Worm (Caenorhabditis elegans) whole organism, L4 larva: Measurements from ENCODE around the gene K09H11.9.
A peak's percentile ranks its signal among the peaks of the same experiment; 100 is the strongest.

Experiments
- F10B5.3 ChIP-seq: sonication (generic microtip); optimal IDR thresholded peaks from 2 replicates; lab custom pipeline; 2016; ENCODE audit warnings: mild to moderate bottlenecking, missing genetic modification characterization, missing compliant biosample characterization
- F26F4.8 ChIP-seq: fragments of 200-800 bp; sonication (Bioruptor generic); conservative IDR thresholded peaks from 2 replicates; pipeline ENCODE4 v1.3.6; 2022; ENCODE audit warnings: missing genetic modification characterization, missing compliant biosample characterization
- Y48G9A.11 ChIP-seq: fragments of 200-800 bp; sonication (Bioruptor generic); IDR thresholded peaks from 2 replicates; pipeline ENCODE4 v1.3.6; 2022; ENCODE audit warnings: missing genetic modification reagents, missing genetic modification characterization, missing compliant biosample characterization
- Y5F2A.4 ChIP-seq: fragments of 200-800 bp; sonication (Bioruptor generic); optimal IDR thresholded peaks from 2 replicates; lab custom pipeline; 2018; ENCODE audit warnings: mild to moderate bottlenecking, missing genetic modification characterization, missing compliant biosample characterization
- aly-2 ChIP-seq: sonication (generic microtip); optimal IDR thresholded peaks from 2 replicates; lab custom pipeline; 2018; ENCODE audit warnings: missing biosample characterization, missing genetic modification characterization
- ceh-28 ChIP-seq: fragments of 150-350 bp; optimal IDR thresholded peaks from 2 replicates; lab custom pipeline; 2014; ENCODE audit warnings: missing biosample characterization, missing genetic modification reagents, missing genetic modification characterization
- ceh-82 ChIP-seq: sonication (generic microtip); optimal IDR thresholded peaks from 2 replicates; lab custom pipeline; 2017; ENCODE audit warnings: missing biosample characterization, missing genetic modification characterization
- cey-2 ChIP-seq: sonication (generic microtip); optimal IDR thresholded peaks from 3 replicates; lab custom pipeline; 2017; ENCODE audit warnings: missing genetic modification characterization, mild to moderate bottlenecking, missing compliant biosample characterization, antibody characterized with exemption, borderline replicate concordance; ENCODE audit not compliant: insufficient read depth
- daf-19 ChIP-seq: fragments of 200-800 bp; sonication (Bioruptor generic); conservative IDR thresholded peaks from 2 replicates; pipeline ENCODE4 v1.3.6; 2022; ENCODE audit warnings: missing genetic modification characterization, missing compliant biosample characterization
- dmd-9 ChIP-seq: fragments of 200-800 bp; sonication (Bioruptor generic); IDR thresholded peaks from 2 replicates; pipeline ENCODE4 v1.3.6; 2022; ENCODE audit warnings: missing genetic modification reagents, missing genetic modification characterization, missing compliant biosample characterization
- gei-8 ChIP-seq: fragments of 200-800 bp; sonication (Bioruptor generic); optimal IDR thresholded peaks from 2 replicates; lab custom pipeline; 2018; ENCODE audit warnings: mild to moderate bottlenecking, missing genetic modification characterization, missing compliant biosample characterization
- lim-7 ChIP-seq: fragments of 200-800 bp; sonication (Bioruptor generic); IDR thresholded peaks from 2 replicates; pipeline ENCODE4 v1.3.6; 2022; ENCODE audit warnings: missing genetic modification characterization, missing compliant biosample characterization
- lin-13 ChIP-seq: fragments of 150-350 bp; optimal IDR thresholded peaks from 2 replicates; lab custom pipeline; 2014; ENCODE audit warnings: missing biosample characterization, missing genetic modification reagents, missing genetic modification characterization
- lin-15B ChIP-seq: fragments of 150-350 bp; sonication (generic microtip); optimal IDR thresholded peaks from 3 replicates; lab custom pipeline; 2014; ENCODE audit warnings: missing biosample characterization, missing genetic modification characterization
- lin-29 ChIP-seq: fragments of 200-800 bp; sonication (Bioruptor generic); IDR thresholded peaks from 2 replicates; pipeline ENCODE4 v1.3.6; 2022; ENCODE audit warnings: missing genetic modification reagents, missing genetic modification characterization, missing compliant biosample characterization
- lin-38 ChIP-seq: fragments of 200-800 bp; sonication (Bioruptor generic); IDR thresholded peaks from 2 replicates; pipeline ENCODE4 v1.3.6; 2022; ENCODE audit warnings: missing genetic modification reagents, missing genetic modification characterization, missing compliant biosample characterization
- lir-3 ChIP-seq: sonication (generic microtip); optimal IDR thresholded peaks from 2 replicates; lab custom pipeline; 2016; ENCODE audit warnings: mild to moderate bottlenecking, missing genetic modification characterization, missing compliant biosample characterization
- mep-1 ChIP-seq: fragments of 150-350 bp; sonication (generic microtip); optimal IDR thresholded peaks from 3 replicates; lab custom pipeline; 2014; ENCODE audit warnings: missing biosample characterization, missing genetic modification characterization
- mes-2 ChIP-seq: sonication (generic microtip); optimal IDR thresholded peaks from 2 replicates; lab custom pipeline; 2016; ENCODE audit warnings: missing genotype, mild to moderate bottlenecking, missing genetic modification characterization, missing compliant biosample characterization; ENCODE audit not compliant: poor library complexity, severe bottlenecking
- mxl-2 ChIP-seq: fragments of 200-800 bp; sonication (Bioruptor generic); conservative IDR thresholded peaks from 2 replicates; pipeline ENCODE4 v1.3.6; 2022; ENCODE audit warnings: missing genetic modification reagents, missing genetic modification characterization, missing compliant biosample characterization
- nhr-111 ChIP-seq: fragments of 200-800 bp; sonication (Bioruptor generic); optimal IDR thresholded peaks from 2 replicates; lab custom pipeline; 2018; ENCODE audit warnings: mild to moderate bottlenecking, missing genetic modification characterization, missing compliant biosample characterization
- nhr-28 ChIP-seq: fragments of 150-350 bp; optimal IDR thresholded peaks from 2 replicates; lab custom pipeline; 2014; ENCODE audit warnings: missing biosample characterization, missing genetic modification characterization
- nhr-42 ChIP-seq: fragments of 200-800 bp; sonication (Bioruptor generic); IDR thresholded peaks from 2 replicates; pipeline ENCODE4 v1.3.6; 2022; ENCODE audit warnings: missing genetic modification characterization, missing compliant biosample characterization
- nhr-48 ChIP-seq: sonication (generic microtip); optimal IDR thresholded peaks from 2 replicates; lab custom pipeline; 2016; ENCODE audit warnings: mild to moderate bottlenecking, missing genetic modification characterization, missing compliant biosample characterization
- nhr-6 ChIP-seq: fragments of 150-350 bp; optimal IDR thresholded peaks from 2 replicates; lab custom pipeline; 2014; ENCODE audit warnings: missing biosample characterization, missing genetic modification characterization
- nhr-76 ChIP-seq: fragments of 150-350 bp; optimal IDR thresholded peaks from 2 replicates; lab custom pipeline; 2014; ENCODE audit warnings: missing biosample characterization, missing genetic modification characterization
- nhr-77 ChIP-seq: fragments of 150-350 bp; optimal IDR thresholded peaks from 2 replicates; lab custom pipeline; 2014; ENCODE audit warnings: missing biosample characterization, missing genetic modification characterization
- pqm-1 ChIP-seq: sonication (generic microtip); optimal IDR thresholded peaks from 2 replicates; lab custom pipeline; 2017; ENCODE audit warnings: missing biosample characterization, missing genetic modification characterization
- saeg-2 ChIP-seq: fragments of 200-800 bp; sonication (Bioruptor generic); IDR thresholded peaks from 2 replicates; pipeline ENCODE4 v1.3.6; 2022; ENCODE audit warnings: missing genetic modification reagents, missing genetic modification characterization, missing compliant biosample characterization
- sdz-12 ChIP-seq: fragments of 200-800 bp; sonication (Bioruptor generic); optimal IDR thresholded peaks from 2 replicates; lab custom pipeline; 2018; ENCODE audit warnings: mild to moderate bottlenecking, missing genetic modification characterization, missing compliant biosample characterization
- skn-1 ChIP-seq: fragments of 150-350 bp; optimal IDR thresholded peaks from 2 replicates; lab custom pipeline; 2014; ENCODE audit warnings: missing biosample characterization, missing genetic modification characterization
- spr-1 ChIP-seq: sonication (generic microtip); optimal IDR thresholded peaks from 2 replicates; lab custom pipeline; 2016; ENCODE audit warnings: mild to moderate bottlenecking, missing genetic modification characterization, missing compliant biosample characterization
- unc-39 ChIP-seq: sonication (generic microtip); optimal IDR thresholded peaks from 2 replicates; lab custom pipeline; 2017; ENCODE audit warnings: missing biosample characterization, missing genetic modification characterization
- zag-1 ChIP-seq: fragments of 150-350 bp; optimal IDR thresholded peaks from 2 replicates; lab custom pipeline; 2014; ENCODE audit warnings: missing biosample characterization, missing genetic modification characterization
- zfp-2 ChIP-seq: sonication (generic microtip); optimal IDR thresholded peaks from 2 replicates; lab custom pipeline; 2016; ENCODE audit warnings: mild to moderate bottlenecking, missing genetic modification characterization, missing compliant biosample characterization
- zfp-3 ChIP-seq: fragments of 200-800 bp; sonication (Bioruptor generic); conservative IDR thresholded peaks from 2 replicates; pipeline ENCODE4 v1.3.6; 2022; ENCODE audit warnings: missing genetic modification reagents, missing genetic modification characterization, missing compliant biosample characterization
- zip-11 ChIP-seq: fragments of 200-800 bp; sonication (Bioruptor generic); IDR thresholded peaks from 2 replicates; pipeline ENCODE4 v1.3.6; 2022; ENCODE audit warnings: missing genetic modification characterization, missing compliant biosample characterization

K09H11.9 gene

DNA sequence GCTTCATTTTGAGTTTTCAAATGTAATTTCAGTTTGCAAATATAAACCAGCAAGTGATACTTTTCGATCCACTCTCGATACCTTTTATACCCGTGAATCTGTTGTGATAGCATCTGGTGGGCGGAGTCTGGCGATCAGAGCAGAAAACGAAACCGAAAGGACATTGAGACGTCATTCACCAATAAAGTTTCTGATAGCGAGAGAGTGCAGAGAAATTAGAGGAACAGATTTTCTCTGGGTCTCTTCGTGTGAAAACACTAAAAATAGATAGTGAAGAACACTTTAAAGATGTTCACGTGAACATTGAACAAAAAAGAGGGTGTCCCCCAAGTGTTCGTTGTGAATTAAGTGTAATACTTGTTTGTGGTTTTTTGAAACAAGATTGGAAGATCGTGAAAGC is 47.4 kb upstream of the K09H11.9 start, which contains the start of gene pgph-3 (continued):
- TF ChIP-seq nhr-48 = peak; percentile 93
- TF ChIP-seq zfp-2 = no peak
- TF ChIP-seq aly-2 (tag; lab: Kevin White, UChicago) = no peak
- TF ChIP-seq F10B5.3 (tag; lab: Kevin White, UChicago) = no peak
- TF ChIP-seq nhr-6 (tag; lab: Kevin White, UChicago) = peak; percentile 49
- no peak for TF ChIP-seq daf-19
- TF ChIP-seq saeg-2 (GFP tag; lab: Robert Waterston, UW) = peak; percentile 77; the same call in 1 of the 2 replicates
- TF ChIP-seq dmd-9 (GFP tag; lab: Robert Waterston, UW) = no peak
- peak; percentile 89 for TF ChIP-seq nhr-28 (tag; lab: Kevin White, UChicago)
- TF ChIP-seq spr-1 (tag; lab: Kevin White, UChicago) = peak; percentile 26
- no peak for TF ChIP-seq nhr-111
- no peak for TF ChIP-seq lim-7 (GFP tag; lab: Robert Waterston, UW)
- no peak for TF ChIP-seq ceh-28 (tag; lab: Kevin White, UChicago)
- no peak for TF ChIP-seq lin-15B
- TF ChIP-seq skn-1 = no peak
- no peak for TF ChIP-seq mes-2 (tag; lab: Kevin White, UChicago)
- TF ChIP-seq pqm-1 = peak; percentile 59
- TF ChIP-seq nhr-76 = peak; percentile 69
- peak; percentile 80 for TF ChIP-seq cey-2 (tag; lab: Kevin White, UChicago)
- no peak for TF ChIP-seq zag-1 (tag; lab: Kevin White, UChicago)
- peak; percentile 52 for TF ChIP-seq mep-1 (tag; lab: Kevin White, UChicago)
- no peak for TF ChIP-seq zip-11 (GFP tag; lab: Robert Waterston, UW)
- TF ChIP-seq lin-29 (GFP tag; lab: Robert Waterston, UW) = no peak
- TF ChIP-seq, all 104 proteins: peak for 36

DNA sequence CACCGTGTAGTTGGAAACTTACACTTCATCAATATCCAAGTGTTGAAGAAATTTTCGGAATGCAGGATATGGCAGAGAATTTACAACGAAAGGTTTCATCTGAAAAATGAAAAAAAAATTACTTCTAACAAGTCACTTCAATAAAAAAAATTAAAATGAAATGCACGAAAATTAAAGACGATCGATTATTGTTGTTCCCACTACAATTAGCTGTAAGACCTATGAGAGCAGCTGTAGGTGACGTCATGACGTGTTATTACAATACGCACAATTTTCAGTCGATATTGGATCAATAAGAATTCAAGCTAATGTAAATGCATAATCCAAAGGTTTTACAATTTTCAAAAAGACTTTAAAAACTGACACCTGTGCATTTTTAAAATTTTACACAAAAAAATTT is 43.7 kb upstream of the K09H11.9 start, which contains the start of gene C53A3.1:
Gene C53A3.1 (minus strand): TSS at position 101 of the 400 bp plus-strand sequence.
- TF ChIP-seq zfp-3 = no peak
- no peak for TF ChIP-seq ceh-82 (tag; lab: Kevin White, UChicago)
- TF ChIP-seq mxl-2 (GFP tag; lab: Robert Waterston, UW) = no peak
- TF ChIP-seq, all 104 proteins: peak for 0

DNA sequence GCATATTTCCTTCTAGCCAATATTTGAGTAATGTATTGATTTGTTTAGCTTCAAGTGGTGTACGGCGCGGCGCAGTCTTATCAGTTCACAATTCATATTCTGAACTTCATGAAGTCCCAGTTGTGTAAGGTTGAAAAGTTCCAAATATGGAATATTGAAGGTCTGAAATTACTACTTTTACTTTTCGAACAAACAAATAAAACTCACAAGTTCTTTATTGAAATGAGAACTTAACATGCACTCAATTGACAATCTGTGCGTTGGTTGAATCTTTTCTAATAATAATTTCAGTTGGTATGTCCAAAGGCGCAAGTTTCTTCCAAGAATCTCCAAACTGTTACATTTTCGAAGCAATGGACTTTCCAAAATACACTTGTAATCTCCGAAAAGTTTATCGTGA is 42.4 kb upstream of the K09H11.9 start, which contains the start of gene C53A3.4:
Gene C53A3.4 (minus strand): TSS at position 101 of the 400 bp plus-strand sequence.
- no peak for TF ChIP-seq unc-39 (tag; lab: Kevin White, UChicago)
- no peak for TF ChIP-seq Y48G9A.11 (GFP tag; lab: Robert Waterston, UW)
- no peak for TF ChIP-seq lin-38 (GFP tag; lab: Robert Waterston, UW)
- no peak for TF ChIP-seq nhr-42 (GFP tag; lab: Robert Waterston, UW)
- no peak for TF ChIP-seq nhr-77 (tag; lab: Kevin White, UChicago)
- TF ChIP-seq sdz-12 (GFP tag; lab: Kevin White, UChicago) = no peak
- TF ChIP-seq F26F4.8 (GFP tag; lab: Robert Waterston, UW) = no peak
- TF ChIP-seq gei-8 (GFP tag; lab: Kevin White, UChicago) = no peak
- TF ChIP-seq lin-15B = no peak
- no peak for TF ChIP-seq Y5F2A.4 (GFP tag; lab: Kevin White, UChicago)
- TF ChIP-seq lin-13 (GFP tag; lab: Kevin White, UChicago) = no peak

DNA sequence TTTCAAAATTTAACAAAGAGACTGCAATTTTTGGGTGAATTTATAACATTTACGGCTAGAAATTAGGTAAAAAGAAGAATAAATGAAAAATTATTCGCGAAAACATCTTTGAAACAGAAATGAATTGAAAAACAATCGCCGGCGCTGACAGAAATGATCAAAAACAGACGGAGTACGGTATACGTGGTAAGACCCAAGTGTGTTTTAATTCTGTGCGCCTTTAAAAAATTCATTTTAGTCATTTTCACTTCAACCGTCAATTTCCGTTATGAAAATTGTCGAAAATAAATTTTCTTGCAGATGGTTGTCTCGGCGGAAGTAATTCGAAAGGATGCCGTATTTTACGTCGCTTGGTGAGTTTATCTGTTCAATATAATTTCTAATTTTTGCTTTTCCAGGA is 39.8 kb upstream of the K09H11.9 start, which contains the start of gene C53A3.3:
Gene C53A3.3 (plus strand): TSS at position 301 of the 400 bp plus-strand sequence.
- TF ChIP-seq lir-3 (tag; lab: Kevin White, UChicago) (no peak), mxl-2 (GFP tag; lab: Robert Waterston, UW) (no peak)
